Fruit fly (Drosophila melanogaster) whole organism, embryonic: ENCODE measurements around the gene Alp13.

Experiments
- ATbp ChIP-seq: fragments of 200-800 bp; sonication (Bioruptor generic); optimal IDR thresholded peaks from 2 replicates; lab custom pipeline; 2017; ENCODE audit warnings: missing biosample characterization, mild to moderate bottlenecking, missing genetic modification characterization, missing genetic modification reagents
- Ada2b ChIP-seq: fragments of 200-800 bp; sonication (Bioruptor generic); IDR thresholded peaks from 2 replicates; pipeline ENCODE4 v1.3.6; 2022; ENCODE audit warnings: missing biosample characterization, missing genetic modification characterization
- Bgb ChIP-seq: fragments of 200-800 bp; sonication (Bioruptor generic); IDR thresholded peaks from 2 replicates; pipeline ENCODE4 v1.3.6; 2022; ENCODE audit warnings: missing biosample characterization, missing genetic modification characterization; ENCODE audit not compliant: partially characterized antibody
- CG11247 ChIP-seq: fragments of 200-800 bp; sonication (Bioruptor generic); IDR thresholded peaks from 2 replicates; pipeline ENCODE4 v1.3.6; 2022; ENCODE audit warnings: missing biosample characterization, missing genetic modification characterization
- CG12071 ChIP-seq: fragments of 200-800 bp; sonication (Bioruptor generic); optimal IDR thresholded peaks from 3 replicates; lab custom pipeline; 2018; ENCODE audit warnings: missing biosample characterization, mild to moderate bottlenecking, missing genetic modification characterization
- CG12744 ChIP-seq: fragments of 200-800 bp; sonication (Bioruptor generic); optimal IDR thresholded peaks from 2 replicates; lab custom pipeline; 2016; ENCODE audit warnings: missing biosample characterization, missing genetic modification characterization
- CG13287 ChIP-seq: fragments of 200-800 bp; sonication (Bioruptor generic); IDR thresholded peaks from 2 replicates; pipeline ENCODE4 v1.3.6; 2022; ENCODE audit warnings: missing biosample characterization, missing genetic modification characterization; ENCODE audit not compliant: partially characterized antibody
- CG14014 ChIP-seq: fragments of 200-800 bp; sonication (Bioruptor generic); IDR thresholded peaks from 2 replicates; pipeline ENCODE4 v1.3.6; 2022; ENCODE audit warnings: missing biosample characterization, missing genetic modification characterization
- CG14965 ChIP-seq: fragments of 200-800 bp; sonication (Bioruptor generic); optimal IDR thresholded peaks from 2 replicates; lab custom pipeline; 2016; ENCODE audit warnings: missing biosample characterization, missing genetic modification characterization, borderline replicate concordance
- CG17328 ChIP-seq: fragments of 200-800 bp; sonication (Bioruptor generic); IDR thresholded peaks from 2 replicates; pipeline ENCODE4 v1.3.6; 2022; ENCODE audit warnings: missing biosample characterization, missing genetic modification characterization
- CG17361 ChIP-seq: fragments of 200-800 bp; sonication (Bioruptor generic); IDR thresholded peaks from 3 replicates; pipeline ENCODE4 v1.3.6; 2022; ENCODE audit warnings: missing biosample characterization, missing genetic modification characterization
- CG18599 ChIP-seq: fragments of 200-800 bp; sonication (Bioruptor generic); optimal IDR thresholded peaks from 3 replicates; lab custom pipeline; 2017; ENCODE audit warnings: missing biosample characterization, missing genetic modification characterization, mild to moderate bottlenecking, moderate library complexity, missing genetic modification reagents
- CG2199 ChIP-seq: fragments of 200-800 bp; sonication (Bioruptor generic); IDR thresholded peaks from 3 replicates; pipeline ENCODE4 v1.3.6; 2022; ENCODE audit warnings: missing biosample characterization, missing genetic modification characterization
- CG30403 ChIP-seq: fragments of 200-800 bp; sonication (Bioruptor generic); optimal IDR thresholded peaks from 3 replicates; lab custom pipeline; 2016; ENCODE audit warnings: missing biosample characterization, missing genetic modification characterization
- CG32772 ChIP-seq: fragments of 200-800 bp; sonication (Bioruptor generic); IDR thresholded peaks from 2 replicates; pipeline ENCODE4 v1.3.6; 2022; ENCODE audit warnings: missing biosample characterization, missing genetic modification characterization
- CG34376 ChIP-seq: fragments of 200-800 bp; sonication (Bioruptor generic); optimal IDR thresholded peaks from 2 replicates; lab custom pipeline; 2018; ENCODE audit warnings: missing biosample characterization, mild to moderate bottlenecking, missing genetic modification characterization
- CG4360 ChIP-seq: fragments of 200-800 bp; sonication (Bioruptor generic); IDR thresholded peaks from 2 replicates; pipeline ENCODE4 v1.3.6; 2022; ENCODE audit warnings: missing biosample characterization, missing genetic modification characterization
- CG9215 ChIP-seq: fragments of 200-800 bp; sonication (Bioruptor generic); IDR thresholded peaks from 2 replicates; pipeline ENCODE4 v1.3.6; 2022; ENCODE audit warnings: missing biosample characterization, missing genetic modification characterization
- CG9932 ChIP-seq: fragments of 200-800 bp; sonication (Bioruptor generic); IDR thresholded peaks from 2 replicates; pipeline ENCODE4 v1.3.6; 2022; ENCODE audit warnings: missing biosample characterization, missing genetic modification characterization
- CHES-1-like ChIP-seq: fragments of 200-800 bp; sonication (Bioruptor generic); optimal IDR thresholded peaks from 2 replicates; lab custom pipeline; 2016; ENCODE audit warnings: missing biosample characterization, missing genetic modification characterization
- CoRest ChIP-seq: fragments of 200-800 bp; sonication (Bioruptor generic); optimal IDR thresholded peaks from 3 replicates; lab custom pipeline; 2018; ENCODE audit warnings: missing biosample characterization, mild to moderate bottlenecking, missing genetic modification characterization, moderate library complexity
- CrebB ChIP-seq: fragments of 200-800 bp; sonication (Bioruptor generic); optimal IDR thresholded peaks from 3 replicates; lab custom pipeline; 2018; ENCODE audit warnings: missing biosample characterization, mild to moderate bottlenecking, missing genetic modification characterization
- Dll ChIP-seq: fragments of 200-800 bp; sonication (Bioruptor generic); IDR thresholded peaks from 4 replicates; pipeline ENCODE4 v1.3.6; 2022; ENCODE audit warnings: missing biosample characterization, missing genetic modification characterization; ENCODE audit not compliant: partially characterized antibody
- Ets65A ChIP-seq: fragments of 200-800 bp; sonication (Bioruptor generic); peaks from one replicate; lab custom pipeline; 2016; ENCODE audit warnings: missing biosample characterization, missing genetic modification characterization
- Fer2 ChIP-seq: fragments of 200-800 bp; sonication (Bioruptor generic); optimal IDR thresholded peaks from 2 replicates; lab custom pipeline; 2018; ENCODE audit warnings: missing biosample characterization, mild to moderate bottlenecking, missing genetic modification characterization, moderate library complexity
- Hr3 ChIP-seq: fragments of 200-800 bp; sonication (Bioruptor generic); optimal IDR thresholded peaks from 3 replicates; lab custom pipeline; 2016; ENCODE audit warnings: missing biosample characterization, missing genetic modification characterization
- Nf-YA ChIP-seq: fragments of 200-800 bp; sonication (Bioruptor generic); IDR thresholded peaks from 2 replicates; pipeline ENCODE4 v1.3.6; 2022; ENCODE audit warnings: missing biosample characterization, missing genetic modification characterization
- PHDP ChIP-seq: fragments of 200-800 bp; sonication (Bioruptor generic); optimal IDR thresholded peaks from 3 replicates; lab custom pipeline; 2018; ENCODE audit warnings: missing biosample characterization, mild to moderate bottlenecking, missing genetic modification characterization, moderate library complexity
- Rfx ChIP-seq: fragments of 200-800 bp; sonication (Bioruptor generic); IDR thresholded peaks from 2 replicates; pipeline ENCODE4 v1.3.6; 2022; ENCODE audit warnings: missing biosample characterization, missing genetic modification characterization
- Rx ChIP-seq: fragments of 200-800 bp; sonication (Bioruptor generic); IDR thresholded peaks from 2 replicates; pipeline ENCODE4 v1.3.6; 2022; ENCODE audit warnings: missing biosample characterization, missing genetic modification characterization
- Six4 ChIP-seq: fragments of 200-800 bp; sonication (Bioruptor generic); optimal IDR thresholded peaks from 2 replicates; lab custom pipeline; 2016; ENCODE audit warnings: missing biosample characterization, missing genetic modification characterization
- Usf ChIP-seq: fragments of 200-800 bp; sonication (Bioruptor generic); optimal IDR thresholded peaks from 2 replicates; lab custom pipeline; 2017; ENCODE audit warnings: missing genotype, missing biosample characterization, missing genetic modification characterization
- bab2 ChIP-seq: fragments of 200-800 bp; sonication (Bioruptor generic); optimal IDR thresholded peaks from 2 replicates; lab custom pipeline; 2016; ENCODE audit warnings: missing biosample characterization, missing genetic modification characterization
- bcd ChIP-seq: fragments of 200-800 bp; sonication (Bioruptor generic); optimal IDR thresholded peaks from 2 replicates; lab custom pipeline; 2017; ENCODE audit warnings: missing biosample characterization, mild to moderate bottlenecking, missing genetic modification characterization
- cwo ChIP-seq: fragments of 200-800 bp; sonication (Bioruptor generic); optimal IDR thresholded peaks from 3 replicates; lab custom pipeline; 2017; ENCODE audit warnings: missing biosample characterization, missing genetic modification characterization, mild to moderate bottlenecking, moderate library complexity, missing genetic modification reagents
- dati ChIP-seq: fragments of 200-800 bp; sonication (Bioruptor generic); IDR thresholded peaks from 2 replicates; pipeline ENCODE4 v1.3.6; 2022; ENCODE audit warnings: missing biosample characterization, missing genetic modification characterization
- dimm ChIP-seq: fragments of 200-800 bp; sonication (Bioruptor generic); IDR thresholded peaks from 2 replicates; pipeline ENCODE4 v1.3.6; 2022; ENCODE audit warnings: missing biosample characterization, missing genetic modification characterization
- en ChIP-seq: fragments of 200-800 bp; sonication (Bioruptor generic); optimal IDR thresholded peaks from 2 replicates; lab custom pipeline; 2016; ENCODE audit warnings: missing biosample characterization, missing genetic modification characterization
- gfzf ChIP-seq: fragments of 200-800 bp; sonication (Bioruptor generic); optimal IDR thresholded peaks from 2 replicates; lab custom pipeline; 2016; ENCODE audit warnings: missing biosample characterization, mild to moderate bottlenecking, missing genetic modification characterization, moderate library complexity
- lola ChIP-seq, 3 experiments: fragments of >200 bp in 2 of 3; fragments of 200-800 bp in 1 of 3; sonication (Bioruptor generic) in 1 of 3; optimal IDR thresholded peaks; 2 replicates each; lab custom pipeline; 2017 to 2019; ENCODE audit warnings: missing biosample characterization in 3 of 3, missing genetic modification characterization in 3 of 3, mild to moderate bottlenecking in 1 of 3, moderate library complexity in 1 of 3
- mirr ChIP-seq: fragments of 200-800 bp; sonication (Bioruptor generic); optimal IDR thresholded peaks from 3 replicates; lab custom pipeline; 2018; ENCODE audit warnings: missing biosample characterization, mild to moderate bottlenecking, missing genetic modification characterization
- otp ChIP-seq: fragments of 200-800 bp; sonication (Bioruptor generic); IDR thresholded peaks from 3 replicates; pipeline ENCODE4, ENCODE4 v1.3.6; 2022; ENCODE audit warnings: missing biosample characterization, missing genetic modification characterization
- p53 ChIP-seq: fragments of 200-800 bp; sonication (Bioruptor generic); optimal IDR thresholded peaks from 2 replicates; lab custom pipeline; 2016; ENCODE audit warnings: missing biosample characterization, missing genetic modification characterization
- pum ChIP-seq: fragments of 200-800 bp; sonication (Bioruptor generic); optimal IDR thresholded peaks from 2 replicates; lab custom pipeline; 2016; ENCODE audit warnings: missing biosample characterization, missing genetic modification characterization
- schlank ChIP-seq: fragments of 200-800 bp; sonication (Bioruptor generic); optimal IDR thresholded peaks from 2 replicates; lab custom pipeline; 2018; ENCODE audit warnings: missing biosample characterization, mild to moderate bottlenecking, missing genetic modification characterization
- sna ChIP-seq: fragments of 200-800 bp; sonication (Bioruptor generic); IDR thresholded peaks from 2 replicates; pipeline ENCODE4 v1.3.6; 2022; ENCODE audit warnings: missing biosample characterization, missing genetic modification characterization; ENCODE audit not compliant: partially characterized antibody
- sob ChIP-seq: fragments of 200-800 bp; sonication (Bioruptor generic); IDR thresholded peaks from 2 replicates; pipeline ENCODE4 v1.3.6; 2022; ENCODE audit warnings: missing biosample characterization, missing genetic modification characterization
- stwl ChIP-seq: fragments of 200-800 bp; sonication (Bioruptor generic); optimal IDR thresholded peaks from 3 replicates; lab custom pipeline; 2018; ENCODE audit warnings: missing biosample characterization, mild to moderate bottlenecking, missing genetic modification characterization, moderate library complexity
- tll ChIP-seq, 2 experiments: fragments of 200-800 bp in 1 of 2; fragments of >200 bp in 1 of 2; sonication (Bioruptor generic) in 1 of 2; optimal IDR thresholded peaks; 2 replicates each; lab custom pipeline; 2017 to 2019; ENCODE audit warnings: missing biosample characterization in 2 of 2, missing genetic modification characterization in 2 of 2, mild to moderate bottlenecking in 1 of 2, moderate library complexity in 1 of 2
- tup ChIP-seq: fragments of 200-800 bp; sonication (Bioruptor generic); optimal IDR thresholded peaks from 2 replicates; lab custom pipeline; 2016; ENCODE audit warnings: missing biosample characterization, mild to moderate bottlenecking, missing genetic modification characterization, moderate library complexity
- twi ChIP-seq: fragments of 200-800 bp; optimal IDR thresholded peaks from 2 replicates; lab custom pipeline; 2019; ENCODE audit warnings: missing biosample characterization, mild to moderate bottlenecking, missing genetic modification characterization, moderate library complexity

The Alp13 gene

DNA sequence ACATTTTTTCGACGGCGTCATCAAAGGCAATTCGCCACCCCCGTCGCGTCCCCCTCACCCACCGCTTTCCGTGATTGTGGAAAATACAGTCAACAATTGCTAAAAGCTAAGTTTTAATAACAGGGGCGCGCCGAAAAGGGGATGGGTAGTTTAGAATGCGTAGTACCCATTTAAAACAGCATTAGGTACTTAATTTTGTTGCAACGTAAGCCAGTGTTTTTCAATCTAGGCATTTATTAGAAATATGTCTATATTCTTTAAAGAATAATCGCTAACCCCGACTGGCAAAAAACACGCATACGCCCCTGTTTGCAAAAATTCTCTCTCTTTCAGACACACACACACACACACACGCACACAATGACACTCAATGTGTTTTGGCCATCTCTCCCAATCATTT, 9.7 kb upstream of the Alp13 start (continued):
- TF ChIP-seq CG11247 (GFP tag; lab: Robert Waterston, UW) (peak; percentile 64), CG4360 (no peak), sna (GFP tag; lab: Robert Waterston, UW) (no peak), CHES-1-like (GFP tag; lab: Kevin White, UChicago) (no peak), dati (GFP tag; lab: Robert Waterston, UW) (no peak), bcd (peak; percentile 60), CG13287 (no peak), CG17361 (GFP tag; lab: Robert Waterston, UW) (0 out of 3 replicates have a peak, but pooled peaks have one; percentile 11), p53 (no peak), otp (no peak), CrebB (tag; lab: Kevin White, UChicago) (no peak), en (GFP tag; lab: Kevin White, UChicago) (no peak), gfzf (no peak), Six4 (no peak), CG2199 (GFP tag; lab: Robert Waterston, UW) (no peak), CG17328 (GFP tag; lab: Robert Waterston, UW) (no peak), Rx (GFP tag; lab: Robert Waterston, UW) (no peak), CoRest (tag; lab: Kevin White, UChicago) (peak; percentile 47), Dll (GFP tag; lab: Robert Waterston, UW) (no peak), Usf (peak; percentile 50), CG9932 (GFP tag; lab: Robert Waterston, UW) (peak; percentile 86), CG12071 (GFP tag; lab: Kevin White, UChicago) (peak; percentile 25), CG30403 (GFP tag; lab: Kevin White, UChicago) (peak; percentile 49), CG14014 (peak; percentile 67), CG34376 (no peak), cwo (GFP tag; lab: Kevin White, UChicago) (peak; percentile 68), Ets65A (GFP tag; lab: Kevin White, UChicago) (peak; percentile 97), stwl (no peak), mirr (GFP tag; lab: Kevin White, UChicago) (no peak), CG32772 (GFP tag; lab: Robert Waterston, UW) (no peak), dimm (GFP tag; lab: Robert Waterston, UW) (no peak), schlank (tag; lab: Kevin White, UChicago) (peak; percentile 68), Hr3 (GFP tag; lab: Kevin White, UChicago) (no peak), CG14965 (no peak), Nf-YA (peak; percentile 21; the same call in 1 of the 2 replicates), Fer2 (no peak), Bgb (GFP tag; lab: Robert Waterston, UW) (no peak), Ada2b (peak; percentile 49; the same call in 1 of the 2 replicates), CG12744 (GFP tag; lab: Kevin White, UChicago) (no peak), sob (peak; percentile 53), twi (tag; lab: Kevin White, UChicago) (no peak), Rfx (GFP tag; lab: Robert Waterston, UW) (peak; percentile 79), CG9215 (GFP tag; lab: Robert Waterston, UW) (peak; percentile 67), pum (GFP tag; lab: Kevin White, UChicago) (peak; percentile 21), CG18599 (GFP tag; lab: Kevin White, UChicago) (peak; percentile 86), bab2 (GFP tag; lab: Kevin White, UChicago) (peak; percentile 7), tup (GFP tag; lab: Kevin White, UChicago) (no peak), ATbp (GFP tag; lab: Kevin White, UChicago) (no peak), lola (GFP tag; optimal IDR thresholded peaks at IDR 0.05; lab: Kevin White, UChicago) (no peak), tll (GFP tag; optimal IDR thresholded peaks at IDR 0.05; lab: Kevin White, UChicago) (no peak), PHDP (tag; lab: Kevin White, UChicago) (peak; percentile 45)
